Worm (Caenorhabditis elegans): ENCODE measurements around the gene hot-3.

- TF ChIP-seq aly-1 (tag; optimal IDR thresholded peaks at IDR 0.05) (no peak), tbx-37 (GFP tag; conservative IDR thresholded peaks at IDR 0.05) (no peak), sea-1 (GFP tag; conservative IDR thresholded peaks at IDR 0.05) (no peak), B0310.2 (tag; optimal IDR thresholded peaks at IDR 0.05) (no peak), hmg-4 (GFP tag; optimal IDR thresholded peaks at IDR 0.05) (no peak), ama-1 (optimal IDR thresholded peaks at IDR 0.05) (no peak), scrt-1 (GFP tag; IDR thresholded peaks at IDR 0.05) (no peak), ets-7 (tag; optimal IDR thresholded peaks at IDR 0.05) (no peak), ceh-13 (GFP tag; optimal IDR thresholded peaks at IDR 0.05) (no peak), hnd-1 (tag; optimal IDR thresholded peaks at IDR 0.05) (no peak)
Measured at ce11 chrII:13899777-13900176, 32.1 kb downstream of the hot-3 start.

All from whole organism, early embryonic.